Worm (Caenorhabditis elegans): ENCODE results near the gene C35C5.10.

Gene C35C5.10

DNA sequence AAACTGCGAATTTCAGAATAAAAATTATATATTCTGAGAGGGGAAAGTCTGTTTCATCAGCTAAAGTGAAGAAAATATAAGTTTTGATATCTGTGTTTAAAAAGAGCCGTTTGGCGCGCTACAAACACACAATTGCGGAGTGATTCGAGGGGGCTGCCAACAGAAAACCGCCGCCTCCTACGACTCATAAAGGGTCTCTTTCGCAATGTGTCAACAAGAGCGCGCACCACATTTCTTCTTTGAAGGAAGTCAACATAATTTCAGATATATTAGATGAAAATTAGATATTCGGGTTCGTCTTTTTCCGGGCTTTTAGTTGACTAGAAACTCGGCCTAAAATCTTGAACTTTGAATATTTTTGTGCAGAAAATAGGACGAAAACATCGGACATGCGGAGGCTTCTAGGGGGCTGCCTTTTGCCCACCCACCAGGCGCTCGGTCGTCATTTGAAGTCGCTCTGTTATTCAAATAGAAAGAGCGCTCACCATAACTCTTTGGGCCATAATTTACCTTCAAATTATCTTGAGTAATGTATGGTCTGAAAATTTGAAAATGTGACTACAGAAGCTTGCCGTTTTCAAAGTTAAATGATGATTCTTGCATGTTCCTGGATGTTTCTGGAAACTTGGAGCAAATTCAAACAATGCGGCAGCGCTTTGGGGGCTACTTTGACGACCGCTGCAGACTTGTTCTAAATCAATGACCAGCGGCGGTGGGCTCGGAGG is 49.9 kb downstream of the C35C5.10 start (continued):
- TF ChIP-seq nhr-6 (tag; optimal IDR thresholded peaks at IDR 0.05) = peak; percentile 62
- peak; percentile 75 for TF ChIP-seq ztf-11 (tag; optimal IDR thresholded peaks at IDR 0.05)
- peak; percentile 77 for TF ChIP-seq nhr-129 (tag; optimal IDR thresholded peaks at IDR 0.05)
- peak; percentile 64 for TF ChIP-seq skn-1 (tag; optimal IDR thresholded peaks at IDR 0.05)
- no peak for TF ChIP-seq elt-3 (tag; optimal IDR thresholded peaks at IDR 0.05)
- no peak for TF ChIP-seq ama-1 (optimal IDR thresholded peaks at IDR 0.05)
- TF ChIP-seq dmd-4 (tag; optimal IDR thresholded peaks at IDR 0.05) = no peak
- peak; percentile 84 for TF ChIP-seq sem-4 (tag; optimal IDR thresholded peaks at IDR 0.05)
- peak; percentile 98 for TF ChIP-seq sma-3 (GFP tag; optimal IDR thresholded peaks at IDR 0.05)

- TF ChIP-seq nhr-11 (tag; optimal IDR thresholded peaks at IDR 0.05) (no peak), sem-4 (tag; optimal IDR thresholded peaks at IDR 0.05) (no peak), unc-62 (GFP tag; optimal IDR thresholded peaks at IDR 0.05) (no peak), snpc-4 (tag; optimal IDR thresholded peaks at IDR 0.05) (no peak), skn-1 (tag; optimal IDR thresholded peaks at IDR 0.05) (no peak), C34F6.9 (tag; optimal IDR thresholded peaks at IDR 0.05) (no peak), ceh-82 (tag; optimal IDR thresholded peaks at IDR 0.05) (no peak), nhr-12 (tag; optimal IDR thresholded peaks at IDR 0.05) (no peak), lin-39 (tag; optimal IDR thresholded peaks at IDR 0.05) (no peak), mab-5 (tag; optimal IDR thresholded peaks at IDR 0.05) (no peak), egl-27 (tag; optimal IDR thresholded peaks at IDR 0.05) (peak; percentile 16), blmp-1 (tag; optimal IDR thresholded peaks at IDR 0.05; ENCODE audit: insufficient read depth) (no peak), mdl-1 (tag; optimal IDR thresholded peaks at IDR 0.05) (no peak), nhr-129 (tag; optimal IDR thresholded peaks at IDR 0.05) (no peak), nhr-25 (tag; optimal IDR thresholded peaks at IDR 0.05) (no peak), ceh-16 (tag; optimal IDR thresholded peaks at IDR 0.05) (peak; percentile 39), nhr-237 (tag; optimal IDR thresholded peaks at IDR 0.05) (no peak), nhr-23 (tag; optimal IDR thresholded peaks at IDR 0.05) (no peak), elt-3 (tag; optimal IDR thresholded peaks at IDR 0.05) (no peak), ZK546.5 (tag; optimal IDR thresholded peaks at IDR 0.05) (no peak), nhr-10 (tag; optimal IDR thresholded peaks at IDR 0.05) (no peak), sma-3 (GFP tag; optimal IDR thresholded peaks at IDR 0.05) (no peak), nhr-21 (tag; optimal IDR thresholded peaks at IDR 0.05) (peak; percentile 19), sma-9 (GFP tag; optimal IDR thresholded peaks at IDR 0.05) (peak; percentile 27), sma-9 (tag; optimal IDR thresholded peaks at IDR 0.05) (no peak), ztf-4 (tag; optimal IDR thresholded peaks at IDR 0.05) (no peak), mbf-1 (tag; optimal IDR thresholded peaks at IDR 0.05) (no peak), lsy-2 (tag; optimal IDR thresholded peaks at IDR 0.05) (peak in 1 of 2 experiments; percentile 34)
These were observed 50.9 kb downstream of the C35C5.10 start for ce11 chrX:11606815-11607499.

ce11 chrX:11607500-11607823 is 51.4 kb downstream of the C35C5.10 start:
- no peak for TF ChIP-seq fos-1 (tag; optimal IDR thresholded peaks at IDR 0.05)
- peak; percentile 30 for TF ChIP-seq sma-9 (GFP tag; optimal IDR thresholded peaks at IDR 0.05)
- no peak for TF ChIP-seq sma-9 (tag; optimal IDR thresholded peaks at IDR 0.05)
- TF ChIP-seq crh-2 (tag; optimal IDR thresholded peaks at IDR 0.05) = peak; percentile 26
- TF ChIP-seq unc-55 (GFP tag; optimal IDR thresholded peaks at IDR 0.05) = peak; percentile 46
- TF ChIP-seq lin-11 (tag; optimal IDR thresholded peaks at IDR 0.05) = no peak
- TF ChIP-seq C34F6.9 (tag; optimal IDR thresholded peaks at IDR 0.05) = peak; percentile 35

- no peak for TF ChIP-seq nhr-10 (tag; optimal IDR thresholded peaks at IDR 0.05)
- TF ChIP-seq nhr-129 (tag; optimal IDR thresholded peaks at IDR 0.05) = no peak
- TF ChIP-seq blmp-1 (tag; optimal IDR thresholded peaks at IDR 0.05; ENCODE audit: insufficient read depth) = no peak
- no peak for TF ChIP-seq ceh-82 (tag; optimal IDR thresholded peaks at IDR 0.05)
- no peak for TF ChIP-seq ztf-4 (tag; optimal IDR thresholded peaks at IDR 0.05)
- no peak for TF ChIP-seq nhr-237 (tag; optimal IDR thresholded peaks at IDR 0.05)
- TF ChIP-seq ztf-1 (GFP tag; conservative IDR thresholded peaks at IDR 0.05) = no peak
- no peak for TF ChIP-seq nhr-12 (tag; optimal IDR thresholded peaks at IDR 0.05)
- no peak for TF ChIP-seq nhr-11 (tag; optimal IDR thresholded peaks at IDR 0.05)
- no peak for TF ChIP-seq C34F6.9 (tag; optimal IDR thresholded peaks at IDR 0.05)
- no peak for TF ChIP-seq unc-55 (GFP tag; optimal IDR thresholded peaks at IDR 0.05)
- no peak for TF ChIP-seq crh-2 (tag; optimal IDR thresholded peaks at IDR 0.05)
- no peak for TF ChIP-seq lin-11 (tag; optimal IDR thresholded peaks at IDR 0.05)
- TF ChIP-seq sma-9 (GFP tag; optimal IDR thresholded peaks at IDR 0.05) = no peak
- TF ChIP-seq sma-9 (tag; optimal IDR thresholded peaks at IDR 0.05) = no peak
- no peak for TF ChIP-seq ama-1 (optimal IDR thresholded peaks at IDR 0.05)
- no peak for TF ChIP-seq ZK546.5 (tag; optimal IDR thresholded peaks at IDR 0.05)
These were observed 52.2 kb downstream of the C35C5.10 start for ce11 chrX:11608110-11608759.

Data from whole organism, L2 larva.